Fruit fly (Drosophila melanogaster) Kc167 (cell line): ENCODE measurements around the gene CG31798.

Experiments
- Myc ChIP-seq: fragments of >200 bp; optimal IDR thresholded peaks from 2 replicates; lab custom pipeline; 2017; ENCODE audit warnings: missing external identifiers
- Sin3A ChIP-seq: fragments of >200 bp; optimal IDR thresholded peaks from 2 replicates; lab custom pipeline; 2018; ENCODE audit warnings: missing external identifiers
- h ChIP-seq: fragments of >200 bp; optimal IDR thresholded peaks from 3 replicates; lab custom pipeline; 2018; ENCODE audit warnings: missing external identifiers
- insv ChIP-seq: fragments of >200 bp; optimal IDR thresholded peaks from 3 replicates; lab custom pipeline; 2018; ENCODE audit warnings: missing external identifiers
- psq ChIP-seq: fragments of >200 bp; optimal IDR thresholded peaks from 2 replicates; lab custom pipeline; 2017; ENCODE audit warnings: missing external identifiers
- ttk ChIP-seq: sonication (Bioruptor generic); optimal IDR thresholded peaks from 2 replicates; lab custom pipeline; 2017; ENCODE audit warnings: missing external identifiers

CG31798 gene

dm6 chr2L:19402667-19403066 is 8.7 kb downstream of the CG31798 start:
- TF ChIP-seq psq (no peak), Sin3A (lab: Kevin White, UChicago) (no peak), insv (no peak), ttk (lab: Kevin White, UChicago) (no peak), h (lab: Kevin White, UChicago) (no peak), Myc (lab: Kevin White, UChicago) (no peak)

dm6 chr2L:19403398-19403797 is 9.4 kb downstream of the CG31798 start:
- TF ChIP-seq psq (no peak), h (lab: Kevin White, UChicago) (no peak), ttk (lab: Kevin White, UChicago) (no peak), Sin3A (lab: Kevin White, UChicago) (no peak), insv (no peak), Myc (lab: Kevin White, UChicago) (no peak)

dm6 chr2L:19404804-19405203 is 10.8 kb downstream of the CG31798 start:
- TF ChIP-seq psq: no peak

DNA sequence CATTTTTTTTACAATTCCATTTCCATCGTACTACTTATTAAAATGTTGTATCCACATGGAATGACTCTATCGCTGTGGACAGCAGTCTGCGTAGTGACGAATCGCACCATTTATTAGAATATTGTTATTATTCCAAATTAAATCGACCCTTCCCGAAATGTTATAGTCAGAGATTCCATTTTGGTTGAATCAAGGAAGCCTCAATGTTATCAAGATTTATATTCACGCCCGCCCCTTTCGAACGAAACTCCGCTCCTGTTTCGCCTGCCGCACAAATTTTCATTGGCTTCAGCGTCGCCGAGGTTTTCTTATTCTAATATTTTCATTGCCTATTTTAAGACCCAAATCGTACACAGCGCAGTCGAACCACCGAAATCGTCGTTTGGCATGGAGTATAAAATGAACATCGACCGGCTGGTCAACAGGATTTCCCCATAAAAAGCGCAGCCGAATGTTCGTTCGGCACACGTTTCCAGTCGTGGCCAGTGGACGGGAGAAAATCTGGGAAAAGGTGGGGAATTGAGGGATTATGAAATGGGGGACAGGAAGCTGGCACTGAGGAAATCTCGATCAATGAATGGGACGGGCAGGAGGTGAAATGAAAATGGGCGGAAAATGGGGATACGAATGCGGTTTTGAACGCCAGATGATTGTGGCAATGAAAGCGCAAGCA is 11.9 kb downstream of the CG31798 start:
- TF ChIP-seq Sin3A (lab: Kevin White, UChicago) (no peak), insv (no peak), psq (no peak), Myc (lab: Kevin White, UChicago) (no peak), h (lab: Kevin White, UChicago) (no peak), ttk (lab: Kevin White, UChicago) (no peak)

DNA sequence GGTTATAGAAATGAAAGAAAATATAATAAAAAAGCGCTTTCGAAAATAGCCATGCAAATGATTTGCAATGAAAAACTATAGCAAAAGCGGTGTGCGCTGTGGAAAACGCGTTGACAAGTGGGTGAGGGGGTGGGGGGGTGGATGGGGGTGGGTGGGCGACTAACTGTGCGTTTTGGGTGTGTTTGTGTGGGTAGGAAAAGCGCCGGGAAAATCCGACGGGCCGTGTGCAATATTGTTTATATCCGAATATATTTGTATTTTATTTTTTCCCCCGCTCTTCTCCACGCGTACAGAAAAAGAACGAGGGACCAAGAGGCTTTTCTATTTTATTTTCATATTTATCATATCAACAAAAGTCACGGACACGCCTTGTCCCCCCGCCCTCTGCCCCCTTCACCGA is 12.5 kb downstream of the CG31798 start:
- TF ChIP-seq Myc (lab: Kevin White, UChicago): no peak
- no peak for TF ChIP-seq ttk (lab: Kevin White, UChicago)
- TF ChIP-seq h (lab: Kevin White, UChicago): no peak
- TF ChIP-seq psq: no peak
- no peak for TF ChIP-seq insv
- no peak for TF ChIP-seq Sin3A (lab: Kevin White, UChicago)

- TF ChIP-seq psq: no peak
- no peak for TF ChIP-seq ttk (lab: Kevin White, UChicago)
- TF ChIP-seq Sin3A (lab: Kevin White, UChicago): no peak
- TF ChIP-seq Myc (lab: Kevin White, UChicago): no peak
These were observed 18.0 kb downstream of the CG31798 start for dm6 chr2L:19411966-19412365.

dm6 chr2L:19413118-19413893 is 19.3 kb downstream of the CG31798 start:
- TF ChIP-seq Sin3A (lab: Kevin White, UChicago) (no peak), Myc (lab: Kevin White, UChicago) (no peak), h (lab: Kevin White, UChicago) (no peak), psq (no peak), ttk (lab: Kevin White, UChicago) (no peak), insv (no peak)

dm6 chr2L:19414233-19414749 is 20.3 kb downstream of the CG31798 start:
- no peak for TF ChIP-seq insv
- TF ChIP-seq Myc (lab: Kevin White, UChicago): no peak
- TF ChIP-seq h (lab: Kevin White, UChicago): no peak
- no peak for TF ChIP-seq ttk (lab: Kevin White, UChicago)
- no peak for TF ChIP-seq Sin3A (lab: Kevin White, UChicago)
- TF ChIP-seq psq: no peak

- TF ChIP-seq h (lab: Kevin White, UChicago): no peak
- TF ChIP-seq ttk (lab: Kevin White, UChicago): no peak
- TF ChIP-seq psq: no peak
- TF ChIP-seq Sin3A (lab: Kevin White, UChicago): no peak
- no peak for TF ChIP-seq insv
- no peak for TF ChIP-seq Myc (lab: Kevin White, UChicago)
These were observed 21.2 kb downstream of the CG31798 start for dm6 chr2L:19415133-19415532.

dm6 chr2L:19415859-19416258 is 21.9 kb downstream of the CG31798 start:
- TF ChIP-seq ttk (lab: Kevin White, UChicago): no peak
- TF ChIP-seq Myc (lab: Kevin White, UChicago): no peak
- no peak for TF ChIP-seq h (lab: Kevin White, UChicago)
- no peak for TF ChIP-seq psq
- TF ChIP-seq insv: no peak
- no peak for TF ChIP-seq Sin3A (lab: Kevin White, UChicago)

- TF ChIP-seq insv: no peak
- no peak for TF ChIP-seq h (lab: Kevin White, UChicago)
- TF ChIP-seq ttk (lab: Kevin White, UChicago): no peak
- TF ChIP-seq Sin3A (lab: Kevin White, UChicago): no peak
- TF ChIP-seq psq: no peak
- no peak for TF ChIP-seq Myc (lab: Kevin White, UChicago)
These were observed 22.9 kb downstream of the CG31798 start, which contains the start of gene Lectin-galC1 for dm6 chr2L:19416602-19417497. Lectin-galC1 (plus strand) TSS chr2L:19417447.
